Worm (Caenorhabditis elegans): ENCODE measurements around the gene flr-1.

DNA sequence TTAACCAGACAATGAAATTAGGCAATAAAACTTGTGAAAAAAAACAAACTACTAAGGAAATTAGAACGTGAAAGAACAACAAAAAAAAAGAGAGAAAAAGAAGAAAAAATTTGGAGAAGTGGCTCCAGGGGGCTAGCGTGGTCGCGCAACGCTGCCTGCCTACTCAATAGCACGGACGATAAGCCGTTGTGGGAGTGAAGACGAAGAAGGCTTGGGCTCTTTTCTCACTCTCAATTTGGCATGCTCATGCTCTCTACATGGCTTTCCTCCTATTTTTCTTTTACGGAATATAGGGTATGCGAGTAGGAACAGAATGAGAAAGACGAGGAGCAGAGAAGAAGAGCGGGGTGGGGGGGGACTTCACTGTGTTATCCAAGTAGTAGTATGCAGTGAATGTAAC is 45.9 kb upstream of the flr-1 start:
- no peak for TF ChIP-seq ama-1 (optimal IDR thresholded peaks at IDR 0.05)
- TF ChIP-seq ztf-11 (tag; optimal IDR thresholded peaks at IDR 0.05): no peak
- TF ChIP-seq nhr-23 (tag; optimal IDR thresholded peaks at IDR 0.05): no peak
- TF ChIP-seq F13H6.1 (tag; optimal IDR thresholded peaks at IDR 0.05): peak; percentile 45
- TF ChIP-seq aly-2 (tag; optimal IDR thresholded peaks at IDR 0.05): no peak
